Fruit fly (Drosophila melanogaster) S2 (cell line): ENCODE data around the gene CG6163.

ENCODE experiments used
- CG8478 ChIP-seq: fragments of >200 bp; optimal IDR thresholded peaks from 2 replicates; lab custom pipeline; 2018
- CTCF ChIP-seq, 2 experiments: fragments of >200 bp; optimal IDR thresholded peaks; 2 replicates each; lab custom pipeline; 2018

Gene CG6163

dm6 chr3L:11359596-11359995, 5.1 kb downstream of the CG6163 start:
- TF ChIP-seq CG8478 (lab: Kevin White, UChicago) = no peak
- no peak for TF ChIP-seq CTCF (optimal IDR thresholded peaks at IDR 0.05; lab: Kevin White, UChicago)

dm6 chr3L:11358733-11359132, 6.0 kb downstream of the CG6163 start:
- TF ChIP-seq CG8478 (lab: Kevin White, UChicago) (no peak), CTCF (optimal IDR thresholded peaks at IDR 0.05; lab: Kevin White, UChicago) (peak; percentile 84 to 87)

- TF ChIP-seq CTCF (optimal IDR thresholded peaks at IDR 0.05; lab: Kevin White, UChicago) (no peak), CG8478 (lab: Kevin White, UChicago) (no peak)
These were observed 7.6 kb downstream of the CG6163 start for dm6 chr3L:11357059-11357458.

- no peak for TF ChIP-seq CG8478 (lab: Kevin White, UChicago)
- TF ChIP-seq CTCF (optimal IDR thresholded peaks at IDR 0.05; lab: Kevin White, UChicago) = no peak
These were observed 9.0 kb downstream of the CG6163 start for dm6 chr3L:11355429-11356327.

- no peak for TF ChIP-seq CG8478 (lab: Kevin White, UChicago)
- no peak for TF ChIP-seq CTCF (optimal IDR thresholded peaks at IDR 0.05; lab: Kevin White, UChicago)
These were observed 10.4 kb downstream of the CG6163 start for dm6 chr3L:11354298-11354757.

- TF ChIP-seq CTCF (optimal IDR thresholded peaks at IDR 0.05; lab: Kevin White, UChicago) (no peak), CG8478 (lab: Kevin White, UChicago) (no peak)
These were observed 11.7 kb downstream of the CG6163 start for dm6 chr3L:11353002-11353401.

- TF ChIP-seq CTCF (optimal IDR thresholded peaks at IDR 0.05; lab: Kevin White, UChicago) (no peak), CG8478 (lab: Kevin White, UChicago) (no peak)
These were observed 13.0 kb downstream of the CG6163 start for dm6 chr3L:11351715-11352114.

dm6 chr3L:11350680-11351665, 13.7 kb downstream of the CG6163 start:
- TF ChIP-seq CG8478 (lab: Kevin White, UChicago) = no peak
- peak; percentile 81 for TF ChIP-seq CTCF (optimal IDR thresholded peaks at IDR 0.05; lab: Kevin White, UChicago)

- no peak for TF ChIP-seq CG8478 (lab: Kevin White, UChicago)
- no peak for TF ChIP-seq CTCF (optimal IDR thresholded peaks at IDR 0.05; lab: Kevin White, UChicago)
These were observed 14.7 kb downstream of the CG6163 start for dm6 chr3L:11349908-11350405.

- TF ChIP-seq CG8478 (lab: Kevin White, UChicago) (no peak), CTCF (optimal IDR thresholded peaks at IDR 0.05; lab: Kevin White, UChicago) (no peak)
These were observed 15.4 kb downstream of the CG6163 start for dm6 chr3L:11348971-11349907.

dm6 chr3L:11346980-11347379, 17.7 kb downstream of the CG6163 start:
- TF ChIP-seq CG8478 (lab: Kevin White, UChicago) (no peak), CTCF (optimal IDR thresholded peaks at IDR 0.05; lab: Kevin White, UChicago) (no peak)

- no peak for TF ChIP-seq CTCF (optimal IDR thresholded peaks at IDR 0.05; lab: Kevin White, UChicago)
- TF ChIP-seq CG8478 (lab: Kevin White, UChicago) = no peak
These were observed 19.1 kb downstream of the CG6163 start for dm6 chr3L:11345536-11345935.

- TF ChIP-seq CG8478 (lab: Kevin White, UChicago) (no peak), CTCF (optimal IDR thresholded peaks at IDR 0.05; lab: Kevin White, UChicago) (no peak)
These were observed 20.0 kb downstream of the CG6163 start for dm6 chr3L:11344485-11345270.
